Worm (Caenorhabditis elegans) whole organism, late embryonic: ENCODE results near the gene C34F6.7.

Source experiments
- Y22D7AL.16 ChIP-seq: sonication (generic microtip); optimal IDR thresholded peaks from 2 replicates; lab custom pipeline; 2016; ENCODE audit warnings: missing genetic modification characterization, missing compliant biosample characterization
- ceh-31 ChIP-seq: sonication (generic microtip); optimal IDR thresholded peaks from 2 replicates; lab custom pipeline; 2016; ENCODE audit warnings: missing genetic modification characterization, missing compliant biosample characterization
- pag-3 ChIP-seq: sonication (generic microtip); optimal IDR thresholded peaks from 2 replicates; lab custom pipeline; 2016; ENCODE audit warnings: missing compliant biosample characterization, missing genetic modification characterization, borderline replicate concordance
- pha-4 ChIP-seq: fragments of 150-350 bp; optimal IDR thresholded peaks from 2 replicates; lab custom pipeline; 2018; ENCODE audit warnings: missing biosample characterization, missing genetic modification reagents, missing genetic modification characterization

ce11 chrX:11206953-11207352 lies 8.3 kb downstream of the C34F6.7 start, which contains the start of gene hst-2:
- peak; percentile 67 for TF ChIP-seq ceh-31 (tag; lab: Kevin White, UChicago)
- TF ChIP-seq pag-3 (tag; lab: Kevin White, UChicago): no peak
- no peak for TF ChIP-seq pha-4 (tag; lab: Kevin White, UChicago)
- TF ChIP-seq Y22D7AL.16 (tag; lab: Kevin White, UChicago): no peak
